Fruit fly (Drosophila melanogaster) whole organism: ENCODE measurements around the gene dao.
A peak's percentile ranks its signal among the peaks of the same experiment; 100 is the strongest.

Source experiments
- CG8478 ChIP-seq: fragments of >200 bp; optimal IDR thresholded peaks from 2 replicates; lab custom pipeline; 2018; ENCODE audit warnings: inconsistent platforms
- Dll ChIP-seq: fragments of >200 bp; optimal IDR thresholded peaks from 2 replicates; lab custom pipeline; 2017
- EcR ChIP-seq, 2 experiments: fragments of >200 bp; optimal IDR thresholded peaks; 2 replicates each; lab custom pipeline; 2017; ENCODE audit warnings: missing biosample characterization in 2 of 2, missing genetic modification characterization in 2 of 2, missing genetic modification reagents in 2 of 2
- pan ChIP-seq: fragments of >200 bp; optimal IDR thresholded peaks from 2 replicates; lab custom pipeline; 2017
- psq ChIP-seq: fragments of >200 bp; optimal IDR thresholded peaks from 2 replicates; lab custom pipeline; 2017
- usp ChIP-seq: fragments of >200 bp; optimal IDR thresholded peaks from 2 replicates; lab custom pipeline; 2017; ENCODE audit warnings: missing biosample characterization, missing genetic modification characterization, mixed read lengths

dao gene

DNA sequence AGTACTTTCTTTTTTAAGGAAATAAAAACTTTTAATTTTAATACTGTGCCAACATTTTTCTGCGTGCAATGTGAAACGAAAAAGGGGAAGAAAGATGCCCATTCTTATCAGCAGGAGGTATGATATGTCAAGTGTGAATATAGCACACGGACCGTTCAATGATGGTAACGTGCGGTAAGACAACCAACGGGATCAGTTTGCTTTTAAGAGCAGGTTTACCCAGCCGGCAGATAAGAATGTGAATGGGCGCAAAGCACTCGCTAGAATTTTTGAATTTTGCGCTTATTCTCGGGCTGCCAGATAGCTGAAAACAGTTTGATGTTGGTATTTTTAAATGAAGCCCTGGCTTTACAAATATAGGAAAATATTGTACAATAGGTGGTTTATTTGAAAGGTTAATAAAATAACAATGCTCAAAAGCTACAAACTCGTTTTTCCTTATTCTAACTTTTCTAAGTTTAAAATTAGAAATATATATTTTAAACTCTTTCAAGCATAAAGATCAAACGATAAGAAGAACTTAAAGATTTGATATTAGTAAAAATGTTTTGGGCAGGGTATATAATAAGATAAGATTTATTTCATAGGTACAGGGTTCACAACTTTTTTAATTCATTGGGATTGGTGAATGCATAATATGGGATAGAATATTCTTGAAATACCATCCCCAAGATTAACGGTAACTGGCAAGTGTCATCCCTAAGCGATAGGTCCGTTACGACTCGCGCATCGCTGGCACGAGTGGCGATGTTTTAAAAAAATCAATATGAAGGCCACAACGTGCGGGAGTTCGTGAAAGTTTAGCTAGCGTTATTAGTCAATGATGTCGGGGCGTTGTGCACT is at the start of gene dao:
dao (plus strand) TSS at position 717 of the 843 bp plus-strand sequence.
- TF ChIP-seq Dll (lab: Kevin White, UChicago) (no peak), EcR (GFP tag; optimal IDR thresholded peaks at IDR 0.05; lab: Kevin White, UChicago) (no peak), usp (GFP tag; lab: Kevin White, UChicago) (no peak), psq (lab: Kevin White, UChicago) (no peak), pan (lab: Kevin White, UChicago) (no peak), CG8478 (lab: Kevin White, UChicago) (no peak)

DNA sequence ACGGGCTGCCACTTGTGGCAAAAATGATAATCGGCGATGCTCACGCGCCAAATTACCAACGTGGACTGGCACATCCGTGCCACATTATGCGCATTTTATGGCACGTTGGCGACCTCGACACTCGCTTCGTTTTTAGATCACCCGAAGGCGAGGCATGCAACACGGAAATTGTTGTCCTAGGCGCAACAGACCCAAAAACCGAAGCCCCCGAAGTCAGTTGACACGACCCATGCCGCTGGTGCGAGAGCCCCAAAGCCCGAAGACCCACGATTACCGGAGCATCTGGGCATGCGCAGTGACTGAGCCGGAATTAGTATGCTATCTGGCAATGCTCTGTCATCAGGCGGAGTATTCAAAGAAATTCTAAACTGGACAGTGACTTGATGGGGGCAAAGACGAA is 48.3 kb upstream of the dao start, which contains the start of gene CG4168:
CG4168 (minus strand) TSS at position 51 of the 400 bp plus-strand sequence.
- TF ChIP-seq CG8478 (lab: Kevin White, UChicago), result no peak
- TF ChIP-seq Dll (lab: Kevin White, UChicago), result no peak
- TF ChIP-seq usp (GFP tag; lab: Kevin White, UChicago), result no peak
- TF ChIP-seq psq (lab: Kevin White, UChicago), result no peak
- TF ChIP-seq EcR (GFP tag; optimal IDR thresholded peaks at IDR 0.05; lab: Kevin White, UChicago), result no peak
- no peak for TF ChIP-seq pan (lab: Kevin White, UChicago)

DNA sequence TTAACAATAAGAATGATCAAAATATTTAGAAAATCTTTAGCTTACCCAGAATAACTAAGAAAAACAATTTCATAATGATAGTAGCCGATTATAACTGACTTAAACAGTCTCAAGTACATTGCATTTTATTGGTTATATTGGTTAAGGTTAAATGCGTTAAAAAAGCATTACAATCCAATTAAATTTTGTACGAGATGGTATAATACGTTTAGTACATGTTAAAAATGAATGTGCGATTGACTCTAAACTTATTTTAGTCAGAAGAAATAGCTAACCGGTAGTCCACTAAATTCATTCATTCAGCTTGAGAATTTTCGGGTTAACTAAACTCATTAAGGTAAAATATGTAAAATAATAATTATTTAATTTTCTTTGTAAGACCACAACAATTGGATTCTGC is 46.7 kb upstream of the dao start, which contains the start of gene Sfp35C:
Sfp35C (minus strand) TSS at position 101 of the 400 bp plus-strand sequence.
- TF ChIP-seq Dll (lab: Kevin White, UChicago), result no peak
- no peak for TF ChIP-seq EcR (GFP tag; optimal IDR thresholded peaks at IDR 0.05; lab: Kevin White, UChicago)
- TF ChIP-seq CG8478 (lab: Kevin White, UChicago), result no peak
- TF ChIP-seq pan (lab: Kevin White, UChicago), result no peak
- no peak for TF ChIP-seq usp (GFP tag; lab: Kevin White, UChicago)
- TF ChIP-seq psq (lab: Kevin White, UChicago), result no peak

DNA sequence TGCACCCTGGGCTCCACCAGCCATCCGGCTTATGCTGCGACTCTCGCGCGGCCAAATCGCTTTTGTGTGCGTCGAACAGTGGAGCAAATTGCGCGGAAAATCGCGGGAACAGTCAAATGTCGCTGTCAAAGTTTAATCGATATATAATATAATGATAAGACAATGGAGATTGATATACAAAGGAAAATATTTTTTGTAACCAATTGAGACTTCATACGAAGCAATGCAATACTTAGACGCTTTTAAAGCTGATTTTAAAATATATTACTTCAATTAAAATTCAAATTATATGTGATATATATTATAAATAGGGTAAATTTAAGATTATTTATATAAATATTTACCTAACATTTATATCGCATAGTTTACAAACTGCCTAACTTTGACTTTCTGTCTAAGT is 37.2 kb upstream of the dao start:
- TF ChIP-seq EcR (GFP tag; optimal IDR thresholded peaks at IDR 0.05; lab: Kevin White, UChicago) (no peak), pan (lab: Kevin White, UChicago) (no peak), CG8478 (lab: Kevin White, UChicago) (no peak), psq (lab: Kevin White, UChicago) (no peak), Dll (lab: Kevin White, UChicago) (no peak), usp (GFP tag; lab: Kevin White, UChicago) (no peak)

dm6 chr2L:15214922-15215321 is 33.8 kb upstream of the dao start, which contains the start of gene CG43230:
TSS of gene CG43230 (plus strand) at chr2L:15215222.
- TF ChIP-seq Dll (lab: Kevin White, UChicago) (no peak), usp (GFP tag; lab: Kevin White, UChicago) (no peak), pan (lab: Kevin White, UChicago) (no peak), CG8478 (lab: Kevin White, UChicago) (no peak), EcR (GFP tag; optimal IDR thresholded peaks at IDR 0.05; lab: Kevin White, UChicago) (no peak), psq (lab: Kevin White, UChicago) (no peak)

DNA sequence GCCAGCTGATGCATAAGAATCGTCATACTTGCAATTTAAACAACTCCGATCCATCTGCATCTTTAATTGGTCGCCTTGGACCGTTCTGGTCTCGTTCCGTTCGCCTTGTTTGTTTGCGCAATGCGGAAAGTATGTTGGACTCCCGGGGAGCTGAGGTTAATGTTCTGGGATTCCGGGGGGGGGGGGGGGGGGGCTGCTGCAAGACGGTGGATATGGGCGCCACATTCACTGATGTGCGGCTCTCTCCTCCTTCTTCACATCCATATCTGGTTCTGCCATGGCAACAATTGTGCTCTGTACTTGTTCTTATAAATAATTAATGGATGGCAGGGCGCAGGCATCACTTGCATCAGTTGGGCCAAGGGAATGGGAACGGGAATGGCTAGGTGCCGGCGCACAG is 5.3 kb upstream of the dao start:
- TF ChIP-seq usp (GFP tag; lab: Kevin White, UChicago), result no peak
- peak in 1 of 2 experiments; percentile 69 for TF ChIP-seq EcR (GFP tag; optimal IDR thresholded peaks at IDR 0.05; lab: Kevin White, UChicago)

dm6 chr2L:15244708-15245107 is 4.0 kb upstream of the dao start:
- TF ChIP-seq Dll (lab: Kevin White, UChicago) (no peak), CG8478 (lab: Kevin White, UChicago) (no peak), usp (GFP tag; lab: Kevin White, UChicago) (no peak), pan (lab: Kevin White, UChicago) (no peak), psq (lab: Kevin White, UChicago) (no peak), EcR (GFP tag; optimal IDR thresholded peaks at IDR 0.05; lab: Kevin White, UChicago) (no peak)

- no peak for TF ChIP-seq CG8478 (lab: Kevin White, UChicago)
- no peak for TF ChIP-seq psq (lab: Kevin White, UChicago)
- TF ChIP-seq usp (GFP tag; lab: Kevin White, UChicago), result no peak
- no peak for TF ChIP-seq EcR (GFP tag; optimal IDR thresholded peaks at IDR 0.05; lab: Kevin White, UChicago)
- TF ChIP-seq Dll (lab: Kevin White, UChicago), result no peak
- no peak for TF ChIP-seq pan (lab: Kevin White, UChicago)
Observed at dm6 chr2L:15247614-15248013, 1.1 kb upstream of the dao start, which contains the start of gene ZnT35C. TSS of gene ZnT35C (minus strand) at chr2L:15247714.

DNA sequence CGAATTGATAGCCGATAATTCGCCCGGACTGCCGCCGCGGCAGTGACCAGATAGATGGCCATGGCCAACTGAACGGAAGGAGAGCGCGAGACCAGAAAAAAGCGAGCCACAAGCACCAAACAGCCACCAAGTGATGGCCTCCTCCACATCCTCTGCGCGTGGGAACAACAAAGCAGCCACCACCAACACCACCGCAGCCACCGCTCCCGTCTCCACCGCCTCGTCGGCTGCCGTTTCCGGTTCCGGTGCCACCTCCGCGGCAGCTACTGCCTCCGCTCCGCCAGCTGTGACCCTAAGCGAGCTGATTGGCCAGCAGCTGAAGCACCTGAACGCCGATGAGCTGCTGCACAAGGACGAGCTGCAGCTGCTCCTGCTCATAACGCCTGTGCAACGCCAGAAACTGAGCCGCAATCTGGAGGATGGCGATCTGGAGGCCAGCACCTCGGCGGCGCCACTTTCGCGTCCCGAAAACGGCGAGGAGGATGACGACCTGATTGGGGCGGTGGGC is 381 bp downstream of the dao start:
- TF ChIP-seq psq (lab: Kevin White, UChicago) (no peak), EcR (GFP tag; optimal IDR thresholded peaks at IDR 0.05; lab: Kevin White, UChicago) (no peak), pan (lab: Kevin White, UChicago) (no peak)

dm6 chr2L:15249682-15250081 is 1.0 kb downstream of the dao start:
- TF ChIP-seq psq (lab: Kevin White, UChicago) (no peak), Dll (lab: Kevin White, UChicago) (no peak), usp (GFP tag; lab: Kevin White, UChicago) (no peak), pan (lab: Kevin White, UChicago) (no peak), EcR (GFP tag; optimal IDR thresholded peaks at IDR 0.05; lab: Kevin White, UChicago) (no peak), CG8478 (lab: Kevin White, UChicago) (no peak)

- TF ChIP-seq pan (lab: Kevin White, UChicago) (no peak), psq (lab: Kevin White, UChicago) (no peak), EcR (GFP tag; optimal IDR thresholded peaks at IDR 0.05; lab: Kevin White, UChicago) (no peak), Dll (lab: Kevin White, UChicago) (no peak), CG8478 (lab: Kevin White, UChicago) (no peak), usp (GFP tag; lab: Kevin White, UChicago) (no peak)
Observed at dm6 chr2L:15254229-15254861, 5.7 kb downstream of the dao start.
